Fruit fly (Drosophila melanogaster): ENCODE data around the gene Oatp33Ea.

Oatp33Ea gene

DNA sequence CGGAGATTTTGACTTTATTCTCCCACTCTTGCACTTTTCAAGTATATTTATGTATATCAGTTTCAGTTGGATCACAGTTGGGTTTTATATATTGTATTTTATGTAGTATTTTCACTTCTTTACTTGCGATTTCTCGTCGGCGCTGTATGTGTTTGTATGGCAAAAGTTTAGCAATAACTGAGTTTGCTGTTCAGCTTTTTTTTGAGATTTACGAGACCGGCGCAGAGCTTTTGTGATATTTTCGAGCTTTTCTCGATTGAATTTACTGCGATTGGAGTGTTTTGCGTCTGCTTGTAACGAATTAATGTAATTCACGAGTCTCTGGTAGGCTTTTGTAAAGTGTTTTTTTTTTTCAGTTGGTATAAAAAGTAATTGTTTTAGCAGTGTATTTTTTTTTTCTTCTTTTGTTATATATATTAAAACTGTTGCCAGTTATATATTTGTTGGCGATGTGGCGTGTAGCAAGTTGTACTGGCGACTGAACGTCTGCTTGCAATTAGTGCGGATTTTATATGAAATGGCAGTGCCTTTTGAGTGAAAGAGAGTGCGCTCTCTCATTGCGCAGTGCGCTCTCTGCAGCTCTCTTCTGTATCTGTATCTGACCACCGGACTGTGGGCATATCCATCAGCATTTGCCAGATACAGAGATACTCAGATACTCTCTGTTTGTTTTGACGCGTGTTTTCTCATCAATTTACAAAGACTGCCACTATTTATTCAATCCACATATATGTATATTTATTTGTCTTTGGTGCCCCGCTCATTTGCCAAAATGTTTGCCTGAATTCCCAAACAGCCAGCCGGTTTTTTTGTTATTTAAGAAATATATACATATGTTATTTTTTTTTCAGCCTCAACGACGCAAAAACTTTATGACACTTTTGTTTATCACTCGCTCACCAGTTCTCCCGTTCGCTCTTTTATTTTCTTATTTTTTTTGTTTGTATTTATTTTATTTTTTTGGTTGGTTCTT lies 15.3 kb upstream of the Oatp33Ea start (continued):
- TF ChIP-seq vfl (GFP tag; optimal IDR thresholded peaks at IDR 0.05) = no peak
- TF ChIP-seq al (GFP tag; IDR thresholded peaks at IDR 0.05) = no peak
- TF ChIP-seq Mes4 (GFP tag; optimal IDR thresholded peaks at IDR 0.05) = peak; percentile 7
- TF ChIP-seq H15 (GFP tag; IDR thresholded peaks at IDR 0.05) = no peak
- no peak for TF ChIP-seq HLH4C (GFP tag; IDR thresholded peaks at IDR 0.05; ENCODE audit: partially characterized antibody)
- peak; percentile 59 for TF ChIP-seq NC2β (GFP tag; optimal IDR thresholded peaks at IDR 0.05)
- TF ChIP-seq mam (GFP tag; optimal IDR thresholded peaks at IDR 0.05) = no peak
- TF ChIP-seq pan (optimal IDR thresholded peaks at IDR 0.05) = no peak
- TF ChIP-seq pan (GFP tag; optimal IDR thresholded peaks at IDR 0.05 in 1 of 2, IDR thresholded peaks at IDR 0.05 in 1 of 2) = peak in 1 of 2 experiments; percentile 49
- TF ChIP-seq CG10543 (GFP tag; optimal IDR thresholded peaks at IDR 0.05) = peak; percentile 97
- peak; percentile 35; the same call in 1 of the 2 replicates for TF ChIP-seq Adf1 (GFP tag; IDR thresholded peaks at IDR 0.05)
- TF ChIP-seq CG11093 (GFP tag; IDR thresholded peaks at IDR 0.05) = no peak
- peak; percentile 6 for TF ChIP-seq CG7786 (GFP tag; optimal IDR thresholded peaks at IDR 0.05)
- TF ChIP-seq amos (GFP tag; IDR thresholded peaks at IDR 0.05; ENCODE audit: partially characterized antibody) = no peak; the same call in 1 of the 2 replicates
- TF ChIP-seq CG12104 (GFP tag; optimal IDR thresholded peaks at IDR 0.05) = peak; percentile 28
- TF ChIP-seq CG2875 (GFP tag; optimal IDR thresholded peaks at IDR 0.05) = peak; percentile 72
- TF ChIP-seq CG11723 (GFP tag; optimal IDR thresholded peaks at IDR 0.05) = peak; percentile 42
- TF ChIP-seq tio (GFP tag; optimal IDR thresholded peaks at IDR 0.05) = no peak
- TF ChIP-seq sens-2 (GFP tag; IDR thresholded peaks at IDR 0.05) = no peak
- TF ChIP-seq CG10209 (GFP tag; optimal IDR thresholded peaks at IDR 0.05) = peak; percentile 63
- TF ChIP-seq cas (GFP tag; IDR thresholded peaks at IDR 0.05) = peak; percentile 41; the same call in 1 of the 2 replicates
- no peak for TF ChIP-seq CG33213 (GFP tag; optimal IDR thresholded peaks at IDR 0.05)
- TF ChIP-seq CG6654 (GFP tag; optimal IDR thresholded peaks at IDR 0.05) = no peak
- TF ChIP-seq esg (GFP tag; conservative IDR thresholded peaks at IDR 0.05) = no peak
- no peak for TF ChIP-seq MESR4 (GFP tag; optimal IDR thresholded peaks at IDR 0.05)
- no peak for TF ChIP-seq CkIIα-i1 (GFP tag; IDR thresholded peaks at IDR 0.05)
- TF ChIP-seq CG13123 (GFP tag; optimal IDR thresholded peaks at IDR 0.05) = peak; percentile 31
- peak; percentile 94 for TF ChIP-seq Med (GFP tag)
- TF ChIP-seq schlank (tag; optimal IDR thresholded peaks at IDR 0.05) = peak; percentile 83
- no peak for TF ChIP-seq CG4820 (GFP tag; optimal IDR thresholded peaks at IDR 0.05)
- peak; percentile 79 for TF ChIP-seq CG2678 (tag; optimal IDR thresholded peaks at IDR 0.05)
- TF ChIP-seq CG1647 (GFP tag; optimal IDR thresholded peaks at IDR 0.05) = no peak
- TF ChIP-seq CG17802 (tag; optimal IDR thresholded peaks at IDR 0.05) = no peak
- no peak for TF ChIP-seq CG18476 (GFP tag; optimal IDR thresholded peaks at IDR 0.05)
- no peak for TF ChIP-seq Nf-YA (GFP tag; IDR thresholded peaks at IDR 0.05)
- TF ChIP-seq CG8281 (tag; optimal IDR thresholded peaks at IDR 0.05) = peak; percentile 36
- peak; percentile 55 for TF ChIP-seq bab2 (GFP tag; optimal IDR thresholded peaks at IDR 0.05)
- TF ChIP-seq CG18764 (GFP tag; optimal IDR thresholded peaks at IDR 0.05) = peak; percentile 14
- no peak for TF ChIP-seq Mrtf (GFP tag; IDR thresholded peaks at IDR 0.05)
- TF ChIP-seq CG10979 (tag; optimal IDR thresholded peaks at IDR 0.05) = no peak
- TF ChIP-seq caup (GFP tag; optimal IDR thresholded peaks at IDR 0.05; ENCODE audit: severe bottlenecking) = peak; percentile 85
- TF ChIP-seq HLH3B (GFP tag; IDR thresholded peaks at IDR 0.05) = no peak; the same call in 1 of the 2 replicates
- peak; percentile 99 for TF ChIP-seq Trl (optimal IDR thresholded peaks at IDR 0.05)
- TF ChIP-seq Trl (GFP tag; optimal IDR thresholded peaks at IDR 0.05) = peak; percentile 70
- peak; percentile 30; the same call in 1 of the 3 replicates for TF ChIP-seq tgo (GFP tag; IDR thresholded peaks at IDR 0.05)
- TF ChIP-seq Dek (tag; optimal IDR thresholded peaks at IDR 0.05) = peak; percentile 67
- TF ChIP-seq ttk (GFP tag; IDR thresholded peaks at IDR 0.05) = no peak
- peak; percentile 75 for TF ChIP-seq cwo (GFP tag; optimal IDR thresholded peaks at IDR 0.05)
- no peak for TF ChIP-seq Ets65A (GFP tag)
